Fruit fly (Drosophila melanogaster) whole organism, prepupa: ENCODE data around the gene CG33941.

Source experiments
- Blimp-1 ChIP-seq: fragments of 200-800 bp; sonication (Bioruptor generic); optimal IDR thresholded peaks from 3 replicates; lab custom pipeline; 2017; ENCODE audit warnings: missing biosample characterization, missing genetic modification characterization, mild to moderate bottlenecking, moderate library complexity, missing genetic modification reagents
- CG4318 ChIP-seq: fragments of 200-800 bp; sonication (Bioruptor generic); optimal IDR thresholded peaks from 3 replicates; lab custom pipeline; 2017; ENCODE audit warnings: missing biosample characterization, mild to moderate bottlenecking, missing genetic modification characterization
- Hr4 ChIP-seq: fragments of 200-800 bp; sonication (Bioruptor generic); optimal IDR thresholded peaks from 3 replicates; lab custom pipeline; 2016; ENCODE audit warnings: missing biosample characterization, missing genetic modification characterization
- Sox14 ChIP-seq: fragments of 200-800 bp; sonication (Bioruptor generic); optimal IDR thresholded peaks from 3 replicates; lab custom pipeline; 2016; ENCODE audit warnings: missing biosample characterization, missing genetic modification characterization

- no peak for TF ChIP-seq Sox14 (GFP tag; lab: Kevin White, UChicago)
- no peak for TF ChIP-seq Blimp-1 (GFP tag; lab: Kevin White, UChicago)
- TF ChIP-seq CG4318: no peak
- TF ChIP-seq Hr4: no peak
These were observed 31.1 kb downstream of the CG33941 start for dm6 chr4:498324-498850.
